Fruit fly (Drosophila melanogaster) whole organism, adult: ENCODE results near the gene GMF.

Experiments used
- CG11617 ChIP-seq: fragments of 200-800 bp; sonication (Bioruptor generic); optimal IDR thresholded peaks from 2 replicates; lab custom pipeline; 2017; ENCODE audit warnings: mild to moderate bottlenecking, missing biosample characterization, missing genetic modification reagents, missing genetic modification characterization
- CG12768 ChIP-seq: fragments of 200-800 bp; sonication (Bioruptor generic); optimal IDR thresholded peaks from 2 replicates; lab custom pipeline; 2017; ENCODE audit warnings: missing biosample characterization, missing genetic modification characterization, mild to moderate bottlenecking, moderate library complexity, missing genetic modification reagents
- CG14711 ChIP-seq: fragments of 200-800 bp; sonication (Bioruptor generic); optimal IDR thresholded peaks from 2 replicates; lab custom pipeline; 2018; ENCODE audit warnings: missing biosample characterization, mild to moderate bottlenecking, missing genetic modification characterization, moderate library complexity
- CG1620 ChIP-seq: fragments of 200-800 bp; sonication (Bioruptor generic); optimal IDR thresholded peaks from 2 replicates; lab custom pipeline; 2016; ENCODE audit warnings: missing biosample characterization, missing genetic modification characterization
- CG33017 ChIP-seq: fragments of 200-800 bp; sonication (Bioruptor generic); optimal IDR thresholded peaks from 2 replicates; lab custom pipeline; 2018; ENCODE audit warnings: missing biosample characterization, mild to moderate bottlenecking, missing genetic modification characterization, moderate library complexity
- Crg-1 ChIP-seq: fragments of 200-800 bp; sonication (Bioruptor generic); optimal IDR thresholded peaks from 2 replicates; lab custom pipeline; 2016; ENCODE audit warnings: missing biosample characterization, missing genetic modification characterization
- Mnt ChIP-seq: fragments of 200-800 bp; sonication (Bioruptor generic); optimal IDR thresholded peaks from 2 replicates; lab custom pipeline; 2016; ENCODE audit warnings: missing biosample characterization, mild to moderate bottlenecking, missing genetic modification characterization
- bab1 ChIP-seq: fragments of 200-800 bp; sonication (Bioruptor generic); optimal IDR thresholded peaks from 3 replicates; lab custom pipeline; 2019; ENCODE audit warnings: missing biosample characterization, mild to moderate bottlenecking, missing genetic modification characterization, moderate library complexity
- cic ChIP-seq: fragments of 200-800 bp; sonication (Bioruptor generic); optimal IDR thresholded peaks from 2 replicates; lab custom pipeline; 2017; ENCODE audit warnings: missing biosample characterization, mild to moderate bottlenecking, missing genetic modification characterization, moderate library complexity
- cnc ChIP-seq, 2 experiments: fragments of >200 bp; optimal IDR thresholded peaks; 2 replicates each; lab custom pipeline; 2017
- kay ChIP-seq: fragments of 200-800 bp; sonication (Bioruptor generic); peaks from one replicate; lab custom pipeline; 2016; ENCODE audit warnings: missing biosample characterization, missing genetic modification characterization, borderline replicate concordance
- pad ChIP-seq: fragments of 200-800 bp; sonication (Bioruptor generic); optimal IDR thresholded peaks from 3 replicates; lab custom pipeline; 2017; ENCODE audit warnings: missing biosample characterization, missing genetic modification characterization, mild to moderate bottlenecking, moderate library complexity, missing genetic modification reagents
- tj ChIP-seq: fragments of 200-800 bp; sonication (Bioruptor generic); optimal IDR thresholded peaks from 3 replicates; lab custom pipeline; 2017; ENCODE audit warnings: missing biosample characterization, mild to moderate bottlenecking, missing genetic modification characterization, moderate library complexity
- toe ChIP-seq: fragments of 200-800 bp; sonication (Bioruptor generic); optimal IDR thresholded peaks from 2 replicates; lab custom pipeline; 2016; ENCODE audit warnings: missing biosample characterization, missing genetic modification characterization

dm6 chr2L:16281419-16282076 is 21.2 kb downstream of the GMF start:
- TF ChIP-seq kay (GFP tag; lab: Kevin White, UChicago) (no peak), CG12768 (GFP tag; lab: Kevin White, UChicago) (no peak), cic (GFP tag; lab: Kevin White, UChicago) (no peak), CG14711 (tag; lab: Kevin White, UChicago) (no peak), Crg-1 (GFP tag; lab: Kevin White, UChicago) (no peak), CG1620 (GFP tag; lab: Kevin White, UChicago) (no peak), pad (no peak), bab1 (GFP tag; lab: Kevin White, UChicago) (no peak), Mnt (GFP tag; lab: Kevin White, UChicago) (no peak), toe (no peak), cnc (optimal IDR thresholded peaks at IDR 0.05; lab: Kevin White, UChicago) (no peak), CG33017 (tag; lab: Kevin White, UChicago) (no peak), tj (GFP tag; lab: Kevin White, UChicago) (no peak), CG11617 (GFP tag; lab: Kevin White, UChicago) (no peak)
